Fruit fly (Drosophila melanogaster) whole organism: ENCODE data around the gene CG42724.

Experiments
- EcR ChIP-seq, 2 experiments: fragments of >200 bp; optimal IDR thresholded peaks; 2 replicates each; lab custom pipeline; 2017; ENCODE audit warnings: missing biosample characterization in 2 of 2, missing genetic modification characterization in 2 of 2, missing genetic modification reagents in 2 of 2
- pan ChIP-seq: fragments of >200 bp; optimal IDR thresholded peaks from 2 replicates; lab custom pipeline; 2017
- psq ChIP-seq: fragments of >200 bp; optimal IDR thresholded peaks from 2 replicates; lab custom pipeline; 2017
- usp ChIP-seq: fragments of >200 bp; optimal IDR thresholded peaks from 2 replicates; lab custom pipeline; 2017; ENCODE audit warnings: missing biosample characterization, missing genetic modification characterization, mixed read lengths

dm6 chr3R:6382733-6383465, 14.8 kb upstream of the CG42724 start, which contains the start of gene gzl:
- TF ChIP-seq pan (lab: Kevin White, UChicago) (no peak), psq (no peak), EcR (GFP tag; optimal IDR thresholded peaks at IDR 0.05; lab: Kevin White, UChicago) (no peak), usp (GFP tag; lab: Kevin White, UChicago) (no peak)
